Fruit fly (Drosophila melanogaster): ENCODE measurements around the gene CG6833.
A peak's percentile ranks its signal among the peaks of the same experiment; 100 is the strongest.

The CG6833 gene

dm6 chr3L:14001658-14002523 is 49.1 kb upstream of the CG6833 start, which contains the start of the genes Nprl3 and upSET (continued):
- TF ChIP-seq Dref (GFP tag; IDR thresholded peaks at IDR 0.05) (peak; percentile 68), Max (GFP tag; optimal IDR thresholded peaks at IDR 0.05) (peak; percentile 24), Pdp1 (GFP tag; optimal IDR thresholded peaks at IDR 0.05) (peak in 1 of 2 experiments; percentile 5), inv (GFP tag; IDR thresholded peaks at IDR 0.05; ENCODE audit: partially characterized antibody) (peak; percentile 86), Mrtf (GFP tag; IDR thresholded peaks at IDR 0.05) (no peak), vvl (GFP tag; IDR thresholded peaks at IDR 0.05) (0 out of 2 replicates have a peak, but pooled peaks have one; percentile 2), Dp (GFP tag; optimal IDR thresholded peaks at IDR 0.05) (peak; percentile 35), CG14667 (GFP tag; IDR thresholded peaks at IDR 0.05) (no peak), Optix (GFP tag; IDR thresholded peaks at IDR 0.05) (no peak), CG1603 (tag; optimal IDR thresholded peaks at IDR 0.05) (peak; percentile 39), peb (GFP tag; IDR thresholded peaks at IDR 0.05) (no peak), knrl (GFP tag; IDR thresholded peaks at IDR 0.05; ENCODE audit: partially characterized antibody) (peak; percentile 90; the same call in 2 of the 3 replicates), Hand (GFP tag; optimal IDR thresholded peaks at IDR 0.05) (no peak), CG6683 (GFP tag; optimal IDR thresholded peaks at IDR 0.05) (no peak), Doc3 (GFP tag; IDR thresholded peaks at IDR 0.05; ENCODE audit: partially characterized antibody) (peak; percentile 80), CG13775 (GFP tag; optimal IDR thresholded peaks at IDR 0.05) (peak; percentile 18), insv (GFP tag; optimal IDR thresholded peaks at IDR 0.05) (peak in 1 of 2 experiments; percentile 27), Trl (optimal IDR thresholded peaks at IDR 0.05) (no peak), Trl (GFP tag; optimal IDR thresholded peaks at IDR 0.05) (no peak), CG12299 (tag; optimal IDR thresholded peaks at IDR 0.05) (peak; percentile 11), pan (optimal IDR thresholded peaks at IDR 0.05) (no peak), pan (GFP tag; optimal IDR thresholded peaks at IDR 0.05 in 1 of 2, IDR thresholded peaks at IDR 0.05 in 1 of 2) (no peak), CG9727 (GFP tag; optimal IDR thresholded peaks at IDR 0.05) (peak; percentile 7), CG5953 (GFP tag; IDR thresholded peaks at IDR 0.05) (no peak), nmo (GFP tag; optimal IDR thresholded peaks at IDR 0.05) (peak; percentile 51), seq (GFP tag; IDR thresholded peaks at IDR 0.05) (no peak), CG7928 (GFP tag; optimal IDR thresholded peaks at IDR 0.05) (peak; percentile 93), CG42726 (GFP tag; IDR thresholded peaks at IDR 0.05; ENCODE audit: partially characterized antibody) (peak; percentile 89), CG8089 (GFP tag; optimal IDR thresholded peaks at IDR 0.05) (no peak), Jarid2 (GFP tag; optimal IDR thresholded peaks at IDR 0.05) (peak; percentile 33), CG14710 (tag; optimal IDR thresholded peaks at IDR 0.05) (peak; percentile 73), Adf1 (GFP tag; IDR thresholded peaks at IDR 0.05) (no peak), Six4 (GFP tag; optimal IDR thresholded peaks at IDR 0.05) (no peak), Nf-YC (tag; optimal IDR thresholded peaks at IDR 0.05) (peak; percentile 60), CG6854 (GFP tag; optimal IDR thresholded peaks at IDR 0.05) (no peak), zen (tag; optimal IDR thresholded peaks at IDR 0.05) (peak; percentile 55), Mes4 (GFP tag; optimal IDR thresholded peaks at IDR 0.05) (no peak), CG32772 (GFP tag; IDR thresholded peaks at IDR 0.05) (no peak)

- TF ChIP-seq NC2β (GFP tag; optimal IDR thresholded peaks at IDR 0.05) (peak; percentile 6), Ptx1 (GFP tag; IDR thresholded peaks at IDR 0.05) (no peak), Deaf1 (tag; optimal IDR thresholded peaks at IDR 0.05) (no peak), pnt (GFP tag; optimal IDR thresholded peaks at IDR 0.05) (no peak), CG34422 (GFP tag; IDR thresholded peaks at IDR 0.05) (peak; percentile 44; the same call in 1 of the 3 replicates), HmgZ (tag; optimal IDR thresholded peaks at IDR 0.05) (peak; percentile 60), Dref (GFP tag; IDR thresholded peaks at IDR 0.05) (0 out of 2 replicates have a peak, but pooled peaks have one; percentile 1), slbo (GFP tag; IDR thresholded peaks at IDR 0.05) (peak; percentile 27; the same call in 1 of the 2 replicates), gfzf (GFP tag; optimal IDR thresholded peaks at IDR 0.05) (peak; percentile 72), MESR4 (GFP tag; optimal IDR thresholded peaks at IDR 0.05) (peak; percentile 18), CG16779 (GFP tag; IDR thresholded peaks at IDR 0.05) (no peak), CG6765 (GFP tag; optimal IDR thresholded peaks at IDR 0.05) (peak; percentile 25), HmgD (GFP tag; optimal IDR thresholded peaks at IDR 0.05) (peak; percentile 62)
These were observed 48.4 kb upstream of the CG6833 start for dm6 chr3L:14002524-14003135.

Data from whole organism, embryonic.